Worm (Caenorhabditis elegans): ENCODE measurements around the gene ark-1.

The ark-1 gene

ce11 chrIV:12620921-12621320 lies 9.9 kb downstream of the ark-1 start:
- peak in 1 of 2 experiments; percentile 5 for TF ChIP-seq unc-62 (GFP tag; optimal IDR thresholded peaks at IDR 0.05 in 1 of 2)
- no peak for TF ChIP-seq unc-62 (tag; optimal IDR thresholded peaks at IDR 0.05)
- no peak for TF ChIP-seq rbr-2 (tag; optimal IDR thresholded peaks at IDR 0.05)

ce11 chrIV:12618877-12619276 lies 11.9 kb downstream of the ark-1 start:
- no peak for TF ChIP-seq zag-1 (tag; optimal IDR thresholded peaks at IDR 0.05)
- peak; percentile 22 for TF ChIP-seq dve-1 (tag; optimal IDR thresholded peaks at IDR 0.05; ENCODE audit: insufficient read depth)
- TF ChIP-seq zfp-3 (GFP tag; conservative IDR thresholded peaks at IDR 0.05): no peak
- no peak for TF ChIP-seq lir-3 (tag; optimal IDR thresholded peaks at IDR 0.05)
- TF ChIP-seq daf-16 (GFP tag; optimal IDR thresholded peaks at IDR 0.05): no peak
- peak; percentile 42 for TF ChIP-seq daf-16 (tag; optimal IDR thresholded peaks at IDR 0.05)

DNA sequence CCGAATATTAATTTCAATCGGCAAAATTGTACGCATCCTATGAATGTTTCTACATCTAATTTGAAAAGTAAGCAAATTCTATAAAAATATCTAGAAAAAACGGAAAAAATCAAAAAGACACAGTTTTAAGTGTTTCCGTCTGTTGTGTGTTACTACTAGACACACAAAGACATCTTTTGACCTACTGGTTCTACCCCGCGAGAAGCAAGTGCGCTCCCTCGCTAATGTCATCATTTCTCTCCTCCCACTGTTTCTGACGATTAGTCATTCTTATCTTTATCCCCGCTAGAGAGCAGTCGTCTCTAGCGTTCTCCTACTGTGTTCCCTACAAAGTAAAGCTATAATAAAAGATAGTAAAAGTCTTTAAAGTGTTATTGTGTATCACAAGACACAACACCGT lies 12.9 kb downstream of the ark-1 start:
- TF ChIP-seq lin-38 (GFP tag; IDR thresholded peaks at IDR 0.05): peak; percentile 54
- TF ChIP-seq aha-1 (tag): peak; percentile 14
- no peak for TF ChIP-seq T20F7.1 (GFP tag; optimal IDR thresholded peaks at IDR 0.05)
- TF ChIP-seq lin-29 (GFP tag; IDR thresholded peaks at IDR 0.05): no peak
- no peak for TF ChIP-seq ama-1 (optimal IDR thresholded peaks at IDR 0.05)

ce11 chrIV:12616943-12617689 lies 13.7 kb downstream of the ark-1 start:
- TF ChIP-seq ama-1 (optimal IDR thresholded peaks at IDR 0.05) (no peak), set-16 (GFP tag; IDR thresholded peaks at IDR 0.05) (peak; percentile 31; the same call in 1 of the 2 replicates), nhr-6 (tag; optimal IDR thresholded peaks at IDR 0.05) (peak; percentile 9), nhr-25 (tag; optimal IDR thresholded peaks at IDR 0.05; ENCODE audit: borderline replicate concordance, insufficient read depth) (no peak), lin-29 (GFP tag; IDR thresholded peaks at IDR 0.05) (no peak), spr-3 (GFP tag; optimal IDR thresholded peaks at IDR 0.05) (no peak), ceh-82 (tag; optimal IDR thresholded peaks at IDR 0.05) (no peak), rbr-2 (tag; optimal IDR thresholded peaks at IDR 0.05) (no peak), daf-12 (tag; optimal IDR thresholded peaks at IDR 0.05) (no peak), mxl-3 (GFP tag; optimal IDR thresholded peaks at IDR 0.05) (no peak), hlh-11 (tag; optimal IDR thresholded peaks at IDR 0.05) (peak; percentile 4), snpc-4 (tag; optimal IDR thresholded peaks at IDR 0.05) (no peak), mep-1 (tag; optimal IDR thresholded peaks at IDR 0.05) (peak; percentile 5), ceh-20 (GFP tag; IDR thresholded peaks at IDR 0.05) (no peak), skn-1 (tag; optimal IDR thresholded peaks at IDR 0.05) (no peak), daf-19 (GFP tag; conservative IDR thresholded peaks at IDR 0.05) (no peak), lir-3 (tag; optimal IDR thresholded peaks at IDR 0.05) (no peak), F26F4.8 (GFP tag; conservative IDR thresholded peaks at IDR 0.05) (no peak)

DNA sequence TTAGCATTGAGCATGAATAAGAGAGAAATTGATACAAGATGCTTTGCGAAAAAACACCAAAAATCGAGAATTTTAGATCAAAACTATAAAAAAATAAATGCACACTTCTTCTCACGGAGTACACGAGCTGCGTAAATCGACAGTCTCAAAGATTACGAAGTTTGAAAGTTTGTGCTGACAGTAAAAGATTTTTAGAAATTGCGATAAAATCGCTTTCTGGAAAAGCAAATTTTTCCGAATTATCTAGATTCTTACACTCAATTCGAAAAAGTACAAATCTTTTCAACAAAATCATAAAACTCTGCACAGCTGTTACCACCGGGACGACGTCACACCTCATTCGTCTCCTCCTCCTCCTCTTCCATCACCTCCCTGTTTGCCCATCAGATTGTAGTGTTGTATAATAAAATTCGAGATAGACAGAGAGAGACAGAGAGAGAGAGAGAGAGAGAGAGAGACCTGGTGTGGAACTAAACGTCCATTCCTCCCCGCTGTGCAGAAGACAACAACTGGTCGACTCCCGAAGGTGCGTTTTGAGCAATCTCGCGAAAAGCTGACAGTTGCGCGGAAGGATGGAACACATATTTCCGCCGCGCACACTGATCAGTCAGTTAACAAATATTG lies 15.6 kb downstream of the ark-1 start:
- TF ChIP-seq zfp-2 (tag; optimal IDR thresholded peaks at IDR 0.05) (no peak), set-16 (GFP tag; IDR thresholded peaks at IDR 0.05) (peak; percentile 26; the same call in 1 of the 2 replicates), F37D6.2 (tag; optimal IDR thresholded peaks at IDR 0.05) (no peak), hlh-11 (tag; optimal IDR thresholded peaks at IDR 0.05) (peak; percentile 14), unc-62 (GFP tag; optimal IDR thresholded peaks at IDR 0.05 in 1 of 2) (peak in 1 of 2 experiments; percentile 94), unc-62 (tag; optimal IDR thresholded peaks at IDR 0.05) (no peak), nhr-11 (tag; optimal IDR thresholded peaks at IDR 0.05) (peak; percentile 5)
